Worm (Caenorhabditis elegans) whole organism, midembryonic: ENCODE results near the gene R02D5.4.

Experiments used
- T22C8.4 ChIP-seq: fragments of 200-800 bp; sonication (Bioruptor generic); IDR thresholded peaks from 2 replicates; pipeline ENCODE4 v1.3.6; 2022; ENCODE audit warnings: missing genetic modification characterization, missing compliant biosample characterization
- cog-1 ChIP-seq: sonication (generic microtip); optimal IDR thresholded peaks from 2 replicates; lab custom pipeline; 2016; ENCODE audit warnings: missing genetic modification characterization, missing compliant biosample characterization
- flt-1 ChIP-seq: fragments of 200-800 bp; sonication (Bioruptor generic); IDR thresholded peaks from 2 replicates; pipeline ENCODE4 v1.3.6; 2022; ENCODE audit warnings: missing genetic modification characterization, missing compliant biosample characterization
- klf-2 ChIP-seq: fragments of 200-800 bp; sonication (Bioruptor generic); conservative IDR thresholded peaks from 2 replicates; pipeline ENCODE4 v1.3.6; 2022; ENCODE audit warnings: missing genetic modification reagents, missing genetic modification characterization, missing compliant biosample characterization
- med-1 ChIP-seq: sonication (generic microtip); optimal IDR thresholded peaks from 2 replicates; lab custom pipeline; 2017; ENCODE audit warnings: missing genetic modification characterization, mild to moderate bottlenecking, missing compliant biosample characterization, antibody characterized with exemption, missing genetic modification reagents; ENCODE audit not compliant: insufficient read depth
- ref-1 ChIP-seq: fragments of 200-800 bp; sonication (Bioruptor generic); conservative IDR thresholded peaks from 2 replicates; pipeline ENCODE4 v1.3.6; 2022; ENCODE audit warnings: missing genetic modification reagents, missing genetic modification characterization, missing compliant biosample characterization
- tab-1 ChIP-seq: fragments of 200-800 bp; sonication (Bioruptor generic); IDR thresholded peaks from 2 replicates; pipeline ENCODE4 v1.3.6; 2022; ENCODE audit warnings: missing genetic modification characterization, missing compliant biosample characterization
- ztf-29 ChIP-seq: fragments of 200-800 bp; sonication (Bioruptor generic); IDR thresholded peaks from 2 replicates; pipeline ENCODE4 v1.3.6; 2022; ENCODE audit warnings: missing genetic modification reagents, missing genetic modification characterization, missing compliant biosample characterization

ce11 chrV:14506713-14507675 lies 22.5 kb upstream of the R02D5.4 start:
- TF ChIP-seq ztf-29: peak; percentile 13; the same call in 1 of the 2 replicates
- no peak for TF ChIP-seq med-1 (GFP tag; lab: Kevin White, UChicago)
- TF ChIP-seq tab-1 (GFP tag; lab: Robert Waterston, UW): no peak
- TF ChIP-seq flt-1 (GFP tag; lab: Robert Waterston, UW): no peak
- no peak for TF ChIP-seq cog-1 (tag; lab: Kevin White, UChicago)
- no peak for TF ChIP-seq klf-2 (GFP tag; lab: Robert Waterston, UW)
- TF ChIP-seq T22C8.4 (GFP tag; lab: Robert Waterston, UW): no peak
- no peak for TF ChIP-seq ref-1 (GFP tag; lab: Robert Waterston, UW)
